Worm (Caenorhabditis elegans): ENCODE results near the gene pqn-54.

DNA sequence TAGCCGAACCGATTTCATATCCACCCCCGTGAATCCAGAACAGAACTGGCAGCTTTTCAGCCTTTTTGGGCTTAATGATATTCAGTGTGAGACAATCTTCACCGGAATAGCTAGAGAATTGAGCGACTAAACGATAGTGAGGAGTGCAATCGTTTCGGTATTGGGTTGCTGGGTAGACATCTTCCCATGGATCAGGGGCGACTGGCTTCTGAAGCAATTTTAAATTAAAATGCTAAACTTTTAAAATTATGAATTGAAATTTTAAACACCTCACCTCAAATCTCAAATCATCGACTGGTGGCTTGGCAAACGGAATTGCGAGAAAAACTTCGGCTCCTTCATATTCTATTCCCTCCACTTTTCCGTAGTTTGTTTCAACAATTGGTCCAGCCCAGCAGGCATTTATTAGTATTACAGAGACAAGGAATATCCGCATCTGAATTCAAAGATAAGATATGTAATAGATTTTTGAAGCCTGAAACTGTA lies 33.0 kb upstream of the pqn-54 start, which contains the start of gene ges-1:
- TF ChIP-seq ztf-11 (tag; optimal IDR thresholded peaks at IDR 0.05), result no peak
- no peak for TF ChIP-seq ztf-4 (tag; optimal IDR thresholded peaks at IDR 0.05)
- TF ChIP-seq nhr-129 (tag; optimal IDR thresholded peaks at IDR 0.05), result no peak
- no peak for TF ChIP-seq snpc-4 (tag; optimal IDR thresholded peaks at IDR 0.05)
- TF ChIP-seq lsy-2 (tag; optimal IDR thresholded peaks at IDR 0.05), result no peak
- TF ChIP-seq nhr-237 (tag; optimal IDR thresholded peaks at IDR 0.05), result no peak

All from whole organism, L2 larva.